Worm (Caenorhabditis elegans): ENCODE data around the gene folt-1.
A peak's percentile ranks its signal among the peaks of the same experiment; 100 is the strongest.

ce11 chrV:11147780-11148144 lies 6.5 kb downstream of the folt-1 start:
- no peak for TF ChIP-seq unc-62 (GFP tag; optimal IDR thresholded peaks at IDR 0.05)
- no peak for TF ChIP-seq elt-2 (tag; optimal IDR thresholded peaks at IDR 0.05)
- TF ChIP-seq nhr-77 (tag; optimal IDR thresholded peaks at IDR 0.05), result no peak
- no peak for TF ChIP-seq fkh-10 (GFP tag; optimal IDR thresholded peaks at IDR 0.05)
- no peak for TF ChIP-seq nhr-28 (tag; optimal IDR thresholded peaks at IDR 0.05)
- TF ChIP-seq daf-12 (tag; optimal IDR thresholded peaks at IDR 0.05), result peak; percentile 1
- no peak for TF ChIP-seq eor-1 (tag; optimal IDR thresholded peaks at IDR 0.05)
- TF ChIP-seq zag-1 (tag; optimal IDR thresholded peaks at IDR 0.05), result no peak
